Worm (Caenorhabditis elegans) whole organism, early embryonic: ENCODE results near the gene clec-254.

ENCODE experiments used
- F13C5.2 ChIP-seq: sonication (generic microtip); optimal IDR thresholded peaks from 2 replicates; lab custom pipeline; 2017; ENCODE audit warnings: mild to moderate bottlenecking, missing genetic modification characterization, inconsistent platforms, missing compliant biosample characterization
- ama-1 ChIP-seq: fragments of 150-350 bp; optimal IDR thresholded peaks from 2 replicates; lab custom pipeline; 2014
- ceh-13 ChIP-seq: fragments of 200-800 bp; sonication (Bioruptor generic); optimal IDR thresholded peaks from 2 replicates; lab custom pipeline; 2018; ENCODE audit warnings: mild to moderate bottlenecking, missing genetic modification characterization, missing compliant biosample characterization
- flt-1 ChIP-seq: fragments of 200-800 bp; sonication (Bioruptor generic); IDR thresholded peaks from 2 replicates; pipeline ENCODE4 v1.3.6; 2022; ENCODE audit warnings: missing genetic modification characterization, missing compliant biosample characterization
- hmbx-1 ChIP-seq: sonication (generic microtip); optimal IDR thresholded peaks from 2 replicates; lab custom pipeline; 2016; ENCODE audit warnings: mild to moderate bottlenecking, missing genetic modification characterization, missing compliant biosample characterization
- hmg-4 ChIP-seq: fragments of 200-800 bp; sonication (Bioruptor generic); optimal IDR thresholded peaks from 2 replicates; lab custom pipeline; 2018; ENCODE audit warnings: mild to moderate bottlenecking, missing genetic modification characterization, missing compliant biosample characterization
- sea-1 ChIP-seq: fragments of 200-800 bp; sonication (Bioruptor generic); conservative IDR thresholded peaks from 2 replicates; pipeline ENCODE4 v1.3.6; 2022; ENCODE audit warnings: missing genetic modification characterization, missing compliant biosample characterization
- tbx-11 ChIP-seq: fragments of 200-800 bp; sonication (Bioruptor generic); IDR thresholded peaks from 2 replicates; pipeline ENCODE4 v1.3.6; 2022; ENCODE audit warnings: missing genetic modification characterization, missing compliant biosample characterization
- tbx-37 ChIP-seq: fragments of 200-800 bp; sonication (Bioruptor generic); conservative IDR thresholded peaks from 2 replicates; pipeline ENCODE4 v1.3.6; 2022; ENCODE audit warnings: missing genetic modification reagents, missing genetic modification characterization, missing compliant biosample characterization

DNA sequence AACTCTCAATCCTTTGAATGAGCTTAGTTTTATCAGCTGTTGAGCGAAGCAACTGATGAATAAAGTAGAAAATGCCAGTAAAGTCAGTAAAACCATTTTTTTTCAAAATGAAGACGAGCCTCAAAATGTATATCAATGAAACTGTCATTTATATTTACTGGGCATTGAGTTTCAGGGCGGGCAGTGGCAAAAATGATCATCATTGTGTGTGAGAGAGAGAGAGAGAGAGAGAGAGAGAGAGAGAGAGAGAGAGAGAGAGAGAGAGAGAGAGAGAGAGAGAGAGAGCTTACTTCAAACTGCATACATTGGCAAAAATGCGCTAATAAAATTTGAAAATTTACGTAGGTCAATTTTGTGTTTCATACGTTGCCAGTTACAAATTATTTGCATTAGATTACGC is 5.9 kb upstream of the clec-254 start, which contains the start of gene F11D11.3:
- TF ChIP-seq flt-1 (GFP tag; lab: Robert Waterston, UW) (no peak), sea-1 (GFP tag; lab: Robert Waterston, UW) (no peak), ama-1 (lab: Kevin White, UChicago) (no peak), tbx-37 (GFP tag; lab: Robert Waterston, UW) (no peak), F13C5.2 (tag; lab: Kevin White, UChicago) (no peak), hmbx-1 (tag; lab: Kevin White, UChicago) (no peak), ceh-13 (GFP tag; lab: Kevin White, UChicago) (no peak), hmg-4 (GFP tag; lab: Kevin White, UChicago) (no peak), tbx-11 (no peak)
